Fruit fly (Drosophila melanogaster) whole organism, prepupa: ENCODE data around the gene Hacd2.
A peak's percentile ranks its signal among the peaks of the same experiment; 100 is the strongest.

ENCODE experiments used
- CG11762 ChIP-seq: fragments of 200-800 bp; sonication (Bioruptor generic); optimal IDR thresholded peaks from 3 replicates; lab custom pipeline; 2016; ENCODE audit warnings: missing biosample characterization, missing genetic modification characterization; ENCODE audit not compliant: insufficient read depth
- CG15336 ChIP-seq: fragments of 200-800 bp; sonication (Bioruptor generic); IDR thresholded peaks from 2 replicates; pipeline ENCODE4 v1.3.6; 2022; ENCODE audit warnings: missing biosample characterization, missing genetic modification characterization
- CG16779 ChIP-seq: fragments of 200-800 bp; sonication (Bioruptor generic); optimal IDR thresholded peaks from 3 replicates; lab custom pipeline; 2017; ENCODE audit warnings: missing biosample characterization, mild to moderate bottlenecking, missing genetic modification characterization
- CG3032 ChIP-seq: fragments of 200-800 bp; optimal IDR thresholded peaks from 2 replicates; lab custom pipeline; 2019; ENCODE audit warnings: missing biosample characterization, mild to moderate bottlenecking, missing genetic modification characterization, moderate library complexity
- CG6163 ChIP-seq: fragments of 200-800 bp; sonication (Bioruptor generic); IDR thresholded peaks from 3 replicates; pipeline ENCODE4 v1.3.6; 2022; ENCODE audit warnings: missing biosample characterization, missing genetic modification characterization
- CG6808 ChIP-seq: fragments of 200-800 bp; sonication (Bioruptor generic); optimal IDR thresholded peaks from 3 replicates; lab custom pipeline; 2017; ENCODE audit warnings: missing biosample characterization, missing genetic modification characterization, mild to moderate bottlenecking, moderate library complexity, missing genetic modification reagents
- CG8319 ChIP-seq: fragments of 200-800 bp; sonication (Bioruptor generic); optimal IDR thresholded peaks from 3 replicates; lab custom pipeline; 2016; ENCODE audit warnings: missing biosample characterization, missing genetic modification characterization
- Ets21C ChIP-seq: fragments of 200-800 bp; sonication (Bioruptor generic); optimal IDR thresholded peaks from 3 replicates; lab custom pipeline; 2016; ENCODE audit warnings: missing biosample characterization, missing genetic modification characterization
- Gug ChIP-seq: fragments of 200-800 bp; sonication (Bioruptor generic); IDR thresholded peaks from 2 replicates; pipeline ENCODE4 v1.3.6; 2022; ENCODE audit warnings: missing biosample characterization, missing genetic modification characterization
- Hr4 ChIP-seq: fragments of 200-800 bp; sonication (Bioruptor generic); optimal IDR thresholded peaks from 3 replicates; lab custom pipeline; 2016; ENCODE audit warnings: missing biosample characterization, missing genetic modification characterization
- Sox14 ChIP-seq: fragments of 200-800 bp; sonication (Bioruptor generic); optimal IDR thresholded peaks from 3 replicates; lab custom pipeline; 2016; ENCODE audit warnings: missing biosample characterization, missing genetic modification characterization
- esn ChIP-seq: fragments of 200-800 bp; sonication (Bioruptor generic); optimal IDR thresholded peaks from 2 replicates; lab custom pipeline; 2016; ENCODE audit warnings: missing biosample characterization, mild to moderate bottlenecking, missing genetic modification characterization, moderate library complexity
- lz ChIP-seq: fragments of 200-800 bp; sonication (Bioruptor generic); optimal IDR thresholded peaks from 3 replicates; lab custom pipeline; 2016; ENCODE audit warnings: missing biosample characterization, missing genetic modification characterization
- spab ChIP-seq: fragments of 200-800 bp; sonication (Bioruptor generic); optimal IDR thresholded peaks from 2 replicates; lab custom pipeline; 2017; ENCODE audit warnings: missing biosample characterization, mild to moderate bottlenecking, missing genetic modification characterization, missing genetic modification reagents
- vri ChIP-seq: fragments of 200-800 bp; sonication (Bioruptor generic); optimal IDR thresholded peaks from 3 replicates; lab custom pipeline; 2016; ENCODE audit warnings: missing biosample characterization, mild to moderate bottlenecking, missing genetic modification characterization

Hacd2 gene

dm6 chr2L:13394903-13395302 is 50.5 kb downstream of the Hacd2 start, which contains the start of gene RpL24 (continued):
- TF ChIP-seq CG11762 (peak; percentile 76), CG16779 (tag; lab: Kevin White, UChicago) (peak; percentile 82), vri (GFP tag; lab: Kevin White, UChicago) (peak; percentile 92), Gug (GFP tag; lab: Robert Waterston, UW) (peak; percentile 45; the same call in 1 of the 2 replicates), esn (GFP tag; lab: Kevin White, UChicago) (peak; percentile 93), CG8319 (peak; percentile 73), spab (GFP tag; lab: Kevin White, UChicago) (peak; percentile 70), CG6808 (GFP tag; lab: Kevin White, UChicago) (peak; percentile 78), Sox14 (GFP tag; lab: Kevin White, UChicago) (peak; percentile 72), CG6163 (GFP tag; lab: Robert Waterston, UW) (peak; percentile 94), CG3032 (tag; lab: Kevin White, UChicago) (peak; percentile 65), lz (GFP tag; lab: Kevin White, UChicago) (peak; percentile 90), Ets21C (GFP tag; lab: Kevin White, UChicago) (no peak), CG15336 (GFP tag; lab: Robert Waterston, UW) (no peak), Hr4 (no peak)
